Worm (Caenorhabditis elegans) whole organism, young adult: ENCODE data around the gene flwr-1.

Experiments
- F22D6.2 ChIP-seq: sonication (generic microtip); optimal IDR thresholded peaks from 2 replicates; lab custom pipeline; 2016; ENCODE audit warnings: mild to moderate bottlenecking, missing genetic modification characterization, missing compliant biosample characterization
- mel-28 ChIP-seq: sonication (generic microtip); optimal IDR thresholded peaks from 2 replicates; lab custom pipeline; 2016; ENCODE audit warnings: borderline replicate concordance, mild to moderate bottlenecking, missing genetic modification characterization, missing compliant biosample characterization
- pha-4 ChIP-seq: fragments of 150-350 bp; sonication (generic microtip); optimal IDR thresholded peaks from 2 replicates; lab custom pipeline; 2014; ENCODE audit warnings: missing biosample characterization, missing genetic modification reagents, missing genetic modification characterization
- tbp1 ChIP-seq: fragments of 200-800 bp; sonication (Bioruptor generic); optimal IDR thresholded peaks from 2 replicates; lab custom pipeline; 2018; ENCODE audit warnings: mild to moderate bottlenecking, missing genetic modification characterization, missing compliant biosample characterization
- unc-62 ChIP-seq: fragments of 150-350 bp; optimal IDR thresholded peaks from 2 replicates; lab custom pipeline; 2014; ENCODE audit warnings: missing biosample characterization, missing genetic modification reagents, missing genetic modification characterization
- zfh-2 ChIP-seq: fragments of 200-800 bp; sonication (Bioruptor generic); conservative IDR thresholded peaks from 2 replicates; pipeline ENCODE4 v1.3.6; 2022; ENCODE audit warnings: missing genetic modification reagents, missing genetic modification characterization, missing compliant biosample characterization
- ztf-22 ChIP-seq: fragments of 200-800 bp; sonication (Bioruptor generic); optimal IDR thresholded peaks from 2 replicates; lab custom pipeline; 2018; ENCODE audit warnings: mild to moderate bottlenecking, missing genetic modification characterization, moderate library complexity, missing compliant biosample characterization
- ztf-25 ChIP-seq: fragments of 200-800 bp; sonication (Bioruptor generic); IDR thresholded peaks from 2 replicates; pipeline ENCODE4 v1.3.6; 2022; ENCODE audit warnings: missing genetic modification reagents, missing genetic modification characterization, missing compliant biosample characterization

DNA sequence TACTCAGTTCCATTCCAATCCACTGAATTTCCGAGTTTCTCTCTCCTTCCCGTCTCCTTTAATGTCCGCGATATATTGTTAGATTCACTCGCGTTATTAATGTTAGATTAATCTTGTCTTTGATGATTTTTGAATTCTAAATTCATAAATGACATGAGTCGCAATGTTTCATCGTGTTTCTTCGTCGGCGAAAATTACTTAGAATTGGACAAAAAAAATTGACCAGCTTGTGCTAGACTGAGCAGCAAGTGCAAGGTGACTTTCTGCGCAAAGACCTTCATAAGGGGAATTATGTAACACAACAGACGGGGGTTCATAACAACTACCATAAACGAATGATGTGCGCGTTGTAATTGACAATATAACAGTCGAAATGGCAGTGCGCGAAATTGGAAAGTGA is 11.7 kb downstream of the flwr-1 start:
- no peak for TF ChIP-seq pha-4
- TF ChIP-seq tbp1 (GFP tag; lab: Kevin White, UChicago) = no peak
- no peak for TF ChIP-seq unc-62 (GFP tag; lab: Kevin White, UChicago)
- no peak for TF ChIP-seq ztf-25
- TF ChIP-seq ztf-22 = no peak
- no peak for TF ChIP-seq F22D6.2 (tag; lab: Kevin White, UChicago)
- no peak for TF ChIP-seq zfh-2 (GFP tag; lab: Robert Waterston, UW)
- TF ChIP-seq mel-28 (tag; lab: Kevin White, UChicago) = no peak
